Worm (Caenorhabditis elegans): Measurements from ENCODE around the gene ceh-23.

ce11 chrIII:7858407-7859029 lies 19.1 kb downstream of the ceh-23 start, which contains the start of the genes coq-5 and ufm-1:
- TF ChIP-seq dao-5 (tag; optimal IDR thresholded peaks at IDR 0.05) (no peak), W03F9.2 (tag; optimal IDR thresholded peaks at IDR 0.05) (no peak), him-1 (tag; optimal IDR thresholded peaks at IDR 0.05) (peak; percentile 21)
